Worm (Caenorhabditis elegans) whole organism, early embryonic: ENCODE results near the gene K07C11.10.

Experiments
- B0310.2 ChIP-seq: sonication (generic microtip); optimal IDR thresholded peaks from 2 replicates; lab custom pipeline; 2016; ENCODE audit warnings: mild to moderate bottlenecking, missing genetic modification characterization, missing compliant biosample characterization
- F13C5.2 ChIP-seq: sonication (generic microtip); optimal IDR thresholded peaks from 2 replicates; lab custom pipeline; 2017; ENCODE audit warnings: mild to moderate bottlenecking, missing genetic modification characterization, inconsistent platforms, missing compliant biosample characterization
- aly-1 ChIP-seq: sonication (generic microtip); optimal IDR thresholded peaks from 2 replicates; lab custom pipeline; 2016; ENCODE audit warnings: missing genetic modification characterization, missing compliant biosample characterization
- ama-1 ChIP-seq: fragments of 150-350 bp; optimal IDR thresholded peaks from 2 replicates; lab custom pipeline; 2014
- ceh-13 ChIP-seq: fragments of 200-800 bp; sonication (Bioruptor generic); optimal IDR thresholded peaks from 2 replicates; lab custom pipeline; 2018; ENCODE audit warnings: mild to moderate bottlenecking, missing genetic modification characterization, missing compliant biosample characterization
- ceh-36 ChIP-seq: sonication (generic microtip); optimal IDR thresholded peaks from 2 replicates; lab custom pipeline; 2016; ENCODE audit warnings: missing genetic modification characterization, inconsistent platforms, missing compliant biosample characterization
- ets-7 ChIP-seq: sonication (generic microtip); optimal IDR thresholded peaks from 2 replicates; lab custom pipeline; 2016; ENCODE audit warnings: missing genotype, missing genetic modification characterization, missing compliant biosample characterization
- flt-1 ChIP-seq: fragments of 200-800 bp; sonication (Bioruptor generic); IDR thresholded peaks from 2 replicates; pipeline ENCODE4 v1.3.6; 2022; ENCODE audit warnings: missing genetic modification characterization, missing compliant biosample characterization
- hmbx-1 ChIP-seq: sonication (generic microtip); optimal IDR thresholded peaks from 2 replicates; lab custom pipeline; 2016; ENCODE audit warnings: mild to moderate bottlenecking, missing genetic modification characterization, missing compliant biosample characterization
- hmg-4 ChIP-seq: fragments of 200-800 bp; sonication (Bioruptor generic); optimal IDR thresholded peaks from 2 replicates; lab custom pipeline; 2018; ENCODE audit warnings: mild to moderate bottlenecking, missing genetic modification characterization, missing compliant biosample characterization
- hnd-1 ChIP-seq: sonication (generic microtip); optimal IDR thresholded peaks from 2 replicates; lab custom pipeline; 2016; ENCODE audit warnings: missing genetic modification characterization, missing compliant biosample characterization
- pes-1 ChIP-seq: fragments of 200-800 bp; sonication (Bioruptor generic); IDR thresholded peaks from 2 replicates; pipeline ENCODE4 v1.3.6; 2022; ENCODE audit warnings: missing genetic modification reagents, missing genetic modification characterization, missing compliant biosample characterization
- scrt-1 ChIP-seq: fragments of 200-800 bp; sonication (Bioruptor generic); IDR thresholded peaks from 2 replicates; pipeline ENCODE4 v1.3.6; 2022; ENCODE audit warnings: missing genetic modification characterization, missing compliant biosample characterization
- sea-1 ChIP-seq: fragments of 200-800 bp; sonication (Bioruptor generic); conservative IDR thresholded peaks from 2 replicates; pipeline ENCODE4 v1.3.6; 2022; ENCODE audit warnings: missing genetic modification characterization, missing compliant biosample characterization
- tbx-11 ChIP-seq: fragments of 200-800 bp; sonication (Bioruptor generic); IDR thresholded peaks from 2 replicates; pipeline ENCODE4 v1.3.6; 2022; ENCODE audit warnings: missing genetic modification characterization, missing compliant biosample characterization
- tbx-37 ChIP-seq: fragments of 200-800 bp; sonication (Bioruptor generic); conservative IDR thresholded peaks from 2 replicates; pipeline ENCODE4 v1.3.6; 2022; ENCODE audit warnings: missing genetic modification reagents, missing genetic modification characterization, missing compliant biosample characterization
- tra-4 ChIP-seq: sonication (generic microtip); optimal IDR thresholded peaks from 2 replicates; lab custom pipeline; 2017; ENCODE audit warnings: missing genetic modification characterization, missing compliant biosample characterization

The K07C11.10 gene

ce11 chrV:8190016-8190415 lies 36.7 kb downstream of the K07C11.10 start, which contains the start of gene F20D6.12:
TSS of gene F20D6.12 (minus strand) at chrV:8190116.
- no peak for TF ChIP-seq tra-4 (tag; lab: Kevin White, UChicago)
- TF ChIP-seq ceh-36 (tag; lab: Kevin White, UChicago) = no peak
- no peak for TF ChIP-seq ets-7 (tag; lab: Kevin White, UChicago)
- no peak for TF ChIP-seq pes-1
- TF ChIP-seq tbx-11 = no peak
- TF ChIP-seq B0310.2 = no peak
- TF ChIP-seq aly-1 (tag; lab: Kevin White, UChicago) = no peak
- TF ChIP-seq F13C5.2 = no peak
- TF ChIP-seq ceh-13 = no peak
- no peak for TF ChIP-seq flt-1
- TF ChIP-seq ama-1 (lab: Kevin White, UChicago) = no peak
- TF ChIP-seq hnd-1 (tag; lab: Kevin White, UChicago) = no peak
- no peak for TF ChIP-seq sea-1 (GFP tag; lab: Robert Waterston, UW)
- TF ChIP-seq hmbx-1 = no peak
- TF ChIP-seq hmg-4 = no peak
- TF ChIP-seq tbx-37 (GFP tag; lab: Robert Waterston, UW) = no peak
- TF ChIP-seq scrt-1 (GFP tag; lab: Robert Waterston, UW) = no peak

- TF ChIP-seq hnd-1 (tag; lab: Kevin White, UChicago) = no peak
- no peak for TF ChIP-seq flt-1
- TF ChIP-seq F13C5.2 = no peak
- no peak for TF ChIP-seq sea-1 (GFP tag; lab: Robert Waterston, UW)
- no peak for TF ChIP-seq hmbx-1
- no peak for TF ChIP-seq ceh-13
- TF ChIP-seq tbx-37 (GFP tag; lab: Robert Waterston, UW) = no peak
- TF ChIP-seq scrt-1 (GFP tag; lab: Robert Waterston, UW) = no peak
- TF ChIP-seq aly-1 (tag; lab: Kevin White, UChicago) = no peak
- no peak for TF ChIP-seq hmg-4
- no peak for TF ChIP-seq ama-1 (lab: Kevin White, UChicago)
- no peak for TF ChIP-seq B0310.2
- TF ChIP-seq tra-4 (tag; lab: Kevin White, UChicago) = no peak
- TF ChIP-seq ets-7 (tag; lab: Kevin White, UChicago) = no peak
- no peak for TF ChIP-seq tbx-11
Measured at ce11 chrV:8188421-8188820, 38.3 kb downstream of the K07C11.10 start, which contains the start of gene F20D6.15. TSS of gene F20D6.15 (minus strand) at chrV:8188467.

- TF ChIP-seq ceh-36 (tag; lab: Kevin White, UChicago) = no peak
- no peak for TF ChIP-seq aly-1 (tag; lab: Kevin White, UChicago)
- TF ChIP-seq hnd-1 (tag; lab: Kevin White, UChicago) = no peak
- no peak for TF ChIP-seq hmg-4
- TF ChIP-seq pes-1 = no peak
- TF ChIP-seq ceh-13 = no peak
- no peak for TF ChIP-seq ets-7 (tag; lab: Kevin White, UChicago)
- no peak for TF ChIP-seq F13C5.2
- TF ChIP-seq tbx-11 = no peak
- TF ChIP-seq hmbx-1 = no peak
- no peak for TF ChIP-seq tra-4 (tag; lab: Kevin White, UChicago)
- TF ChIP-seq scrt-1 (GFP tag; lab: Robert Waterston, UW) = no peak
Measured at ce11 chrV:8185737-8186136, 41.0 kb downstream of the K07C11.10 start, which contains the start of gene F20D6.2. TSS of gene F20D6.2 (plus strand) at chrV:8186037.

ce11 chrV:8183384-8183783 lies 43.3 kb downstream of the K07C11.10 start, which contains the start of gene srp-8:
TSS of gene srp-8 (plus strand) at chrV:8183684.
- TF ChIP-seq tra-4 (tag; lab: Kevin White, UChicago) (no peak), scrt-1 (GFP tag; lab: Robert Waterston, UW) (no peak), B0310.2 (no peak), ets-7 (tag; lab: Kevin White, UChicago) (no peak), hmg-4 (no peak), hnd-1 (tag; lab: Kevin White, UChicago) (no peak), ama-1 (lab: Kevin White, UChicago) (no peak), tbx-11 (no peak), hmbx-1 (no peak), aly-1 (tag; lab: Kevin White, UChicago) (no peak), sea-1 (GFP tag; lab: Robert Waterston, UW) (no peak), F13C5.2 (no peak), tbx-37 (GFP tag; lab: Robert Waterston, UW) (no peak), ceh-13 (no peak), flt-1 (no peak), ceh-36 (tag; lab: Kevin White, UChicago) (no peak), pes-1 (no peak)

ce11 chrV:8178914-8179542 lies 47.7 kb downstream of the K07C11.10 start, which contains the start of gene srp-7:
TSS of gene srp-7 (plus strand) at chrV:8179126.
- TF ChIP-seq sea-1 (GFP tag; lab: Robert Waterston, UW) (no peak), scrt-1 (GFP tag; lab: Robert Waterston, UW) (peak; percentile 36; the same call in 1 of the 2 replicates)

- TF ChIP-seq flt-1 (no peak), ceh-36 (tag; lab: Kevin White, UChicago) (no peak), tbx-11 (no peak), pes-1 (no peak), ama-1 (lab: Kevin White, UChicago) (no peak)
Measured at ce11 chrV:8178279-8178678, 48.4 kb downstream of the K07C11.10 start.

ce11 chrV:8177349-8177748 lies 49.4 kb downstream of the K07C11.10 start, which contains the start of gene F20D6.9:
TSS of gene F20D6.9 (minus strand) at chrV:8177449.
- no peak for TF ChIP-seq hmbx-1
- no peak for TF ChIP-seq flt-1
